Fruit fly (Drosophila melanogaster): Measurements from ENCODE around the gene CG31788.

CG31788 gene

dm6 chr2L:18284150-18284842, 26.5 kb upstream of the CG31788 start:
- TF ChIP-seq tai (GFP tag; optimal IDR thresholded peaks at IDR 0.05) (no peak), Rel (GFP tag; optimal IDR thresholded peaks at IDR 0.05) (no peak), Rel (tag; optimal IDR thresholded peaks at IDR 0.05) (no peak), Dif (GFP tag; optimal IDR thresholded peaks at IDR 0.05; ENCODE audit: partially characterized antibody) (no peak), Mio (GFP tag; optimal IDR thresholded peaks at IDR 0.05) (no peak), GATAd (GFP tag; optimal IDR thresholded peaks at IDR 0.05) (no peak), Jra (GFP tag; optimal IDR thresholded peaks at IDR 0.05) (no peak), psq (GFP tag; optimal IDR thresholded peaks at IDR 0.05) (no peak), h (GFP tag; optimal IDR thresholded peaks at IDR 0.05) (no peak), sage (GFP tag; optimal IDR thresholded peaks at IDR 0.05) (no peak), Sp1 (GFP tag; optimal IDR thresholded peaks at IDR 0.05) (no peak), br (GFP tag; optimal IDR thresholded peaks at IDR 0.05) (no peak), dsf (GFP tag; optimal IDR thresholded peaks at IDR 0.05; ENCODE audit: borderline replicate concordance) (no peak), Dfd (GFP tag; optimal IDR thresholded peaks at IDR 0.05) (no peak), foxo (GFP tag; optimal IDR thresholded peaks at IDR 0.05) (no peak), OdsH (GFP tag; optimal IDR thresholded peaks at IDR 0.05) (no peak)

dm6 chr2L:18275663-18276062, 17.9 kb upstream of the CG31788 start, which contains the start of gene CG42750:
Gene CG42750, minus strand, starts transcription at chr2L:18275770.
- TF ChIP-seq CG9705 (GFP tag; optimal IDR thresholded peaks at IDR 0.05): no peak
- no peak for TF ChIP-seq rgr (GFP tag; optimal IDR thresholded peaks at IDR 0.05)
- TF ChIP-seq Dif (GFP tag; optimal IDR thresholded peaks at IDR 0.05; ENCODE audit: partially characterized antibody): no peak
- no peak for TF ChIP-seq HLH106 (tag; optimal IDR thresholded peaks at IDR 0.05)
- TF ChIP-seq woc (GFP tag; optimal IDR thresholded peaks at IDR 0.05): no peak
- TF ChIP-seq Jra (GFP tag; optimal IDR thresholded peaks at IDR 0.05): no peak
- no peak for TF ChIP-seq brk (GFP tag; optimal IDR thresholded peaks at IDR 0.05)
- TF ChIP-seq Rel (GFP tag; optimal IDR thresholded peaks at IDR 0.05): no peak
- no peak for TF ChIP-seq Rel (tag; optimal IDR thresholded peaks at IDR 0.05)
- no peak for TF ChIP-seq dmrt93B (GFP tag; optimal IDR thresholded peaks at IDR 0.05)
- TF ChIP-seq br (GFP tag; optimal IDR thresholded peaks at IDR 0.05): no peak
- TF ChIP-seq fru (GFP tag; optimal IDR thresholded peaks at IDR 0.05): no peak
- TF ChIP-seq CrebA (GFP tag; optimal IDR thresholded peaks at IDR 0.05; ENCODE audit: borderline replicate concordance): no peak
- TF ChIP-seq lola (GFP tag; optimal IDR thresholded peaks at IDR 0.05): no peak

dm6 chr2L:18267815-18268214, 10.0 kb upstream of the CG31788 start:
- TF ChIP-seq fru (GFP tag; optimal IDR thresholded peaks at IDR 0.05): no peak
- TF ChIP-seq CrebA (GFP tag; optimal IDR thresholded peaks at IDR 0.05; ENCODE audit: borderline replicate concordance): no peak
- TF ChIP-seq Sp1 (GFP tag; optimal IDR thresholded peaks at IDR 0.05): no peak
- no peak for TF ChIP-seq dsf (GFP tag; optimal IDR thresholded peaks at IDR 0.05; ENCODE audit: borderline replicate concordance)
- no peak for TF ChIP-seq Myc (optimal IDR thresholded peaks at IDR 0.05)
- no peak for TF ChIP-seq Jra (GFP tag; optimal IDR thresholded peaks at IDR 0.05)
- TF ChIP-seq Vsx2 (GFP tag; optimal IDR thresholded peaks at IDR 0.05; ENCODE audit: partially characterized antibody): no peak
- no peak for TF ChIP-seq h (GFP tag; optimal IDR thresholded peaks at IDR 0.05)
- TF ChIP-seq CG32264 (GFP tag; optimal IDR thresholded peaks at IDR 0.05): no peak
- TF ChIP-seq lola (GFP tag; optimal IDR thresholded peaks at IDR 0.05): no peak
- TF ChIP-seq OdsH (GFP tag; optimal IDR thresholded peaks at IDR 0.05): no peak
- TF ChIP-seq Rel (GFP tag; optimal IDR thresholded peaks at IDR 0.05): no peak
- TF ChIP-seq Rel (tag; optimal IDR thresholded peaks at IDR 0.05): no peak
- TF ChIP-seq CG9705 (GFP tag; optimal IDR thresholded peaks at IDR 0.05): no peak
- no peak for TF ChIP-seq pan (optimal IDR thresholded peaks at IDR 0.05)
- TF ChIP-seq Mio (GFP tag; optimal IDR thresholded peaks at IDR 0.05): no peak
- no peak for TF ChIP-seq sage (GFP tag; optimal IDR thresholded peaks at IDR 0.05)
- no peak for TF ChIP-seq brk (GFP tag; optimal IDR thresholded peaks at IDR 0.05)
- TF ChIP-seq Abd-B (GFP tag; optimal IDR thresholded peaks at IDR 0.05): no peak
- TF ChIP-seq Dif (GFP tag; optimal IDR thresholded peaks at IDR 0.05; ENCODE audit: partially characterized antibody): no peak
- TF ChIP-seq N (GFP tag; optimal IDR thresholded peaks at IDR 0.05): no peak

dm6 chr2L:18236493-18236892, 21.3 kb downstream of the CG31788 start:
- TF ChIP-seq Sp1 (GFP tag; optimal IDR thresholded peaks at IDR 0.05): no peak

dm6 chr2L:18209137-18209536, 48.6 kb downstream of the CG31788 start, which contains the start of gene CG31802:
Gene CG31802, minus strand, starts transcription at chr2L:18209237.
- TF ChIP-seq OdsH (GFP tag; optimal IDR thresholded peaks at IDR 0.05) (no peak), lola (GFP tag; optimal IDR thresholded peaks at IDR 0.05) (no peak), dl (GFP tag; optimal IDR thresholded peaks at IDR 0.05; ENCODE audit: insufficient read depth in 1 of 2, partially characterized antibody in 2 of 2) (no peak)
